Worm (Caenorhabditis elegans) whole organism, late embryonic: ENCODE measurements around the gene T08G3.6.

Experiments
- K02D7.2 ChIP-seq: sonication (generic microtip); optimal IDR thresholded peaks from 2 replicates; lab custom pipeline; 2017; ENCODE audit warnings: mild to moderate bottlenecking, missing genetic modification characterization, missing compliant biosample characterization
- ceh-18 ChIP-seq: sonication (generic microtip); optimal IDR thresholded peaks from 2 replicates; lab custom pipeline; 2016; ENCODE audit warnings: missing genetic modification characterization, missing compliant biosample characterization
- fkh-10 ChIP-seq: fragments of 150-350 bp; optimal IDR thresholded peaks from 2 replicates; lab custom pipeline; 2014; ENCODE audit warnings: missing biosample characterization, missing genetic modification reagents, missing genetic modification characterization
- pag-3 ChIP-seq: sonication (generic microtip); optimal IDR thresholded peaks from 2 replicates; lab custom pipeline; 2016; ENCODE audit warnings: missing compliant biosample characterization, missing genetic modification characterization, borderline replicate concordance
- pha-2 ChIP-seq: sonication (generic microtip); optimal IDR thresholded peaks from 2 replicates; lab custom pipeline; 2017; ENCODE audit warnings: mild to moderate bottlenecking, missing genetic modification characterization, missing compliant biosample characterization
- pha-4 ChIP-seq: fragments of 150-350 bp; optimal IDR thresholded peaks from 2 replicates; lab custom pipeline; 2018; ENCODE audit warnings: missing biosample characterization, missing genetic modification reagents, missing genetic modification characterization

DNA sequence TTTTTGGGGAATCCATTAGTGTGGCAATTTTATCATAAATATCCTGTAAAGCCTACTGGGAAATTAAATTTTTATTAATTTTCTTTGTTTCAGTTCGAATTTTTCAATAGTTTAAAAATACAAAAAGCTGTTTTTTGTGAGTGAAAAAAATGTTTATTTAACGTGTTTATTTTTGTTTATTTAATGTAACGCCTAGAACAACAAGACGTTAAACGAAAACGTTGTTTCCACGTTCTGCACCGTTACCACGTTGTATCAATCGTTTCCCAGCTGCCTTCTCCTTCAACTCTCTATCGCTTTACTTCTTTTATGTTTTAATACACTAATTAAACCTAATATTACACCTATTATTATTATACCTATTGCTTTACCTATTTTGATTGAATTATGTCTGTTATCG is 2.0 kb downstream of the T08G3.6 start, which contains the start of gene T08G3.13:
- TF ChIP-seq fkh-10 (GFP tag; lab: Kevin White, UChicago) (no peak), pag-3 (tag; lab: Kevin White, UChicago) (no peak), pha-4 (tag; lab: Kevin White, UChicago) (no peak), K02D7.2 (tag; lab: Kevin White, UChicago) (no peak), pha-2 (no peak), ceh-18 (no peak)
